Worm (Caenorhabditis elegans): ENCODE results near the gene ins-21.

The ins-21 gene

ce11 chrIII:10060573-10060972 lies 37.0 kb downstream of the ins-21 start, which contains the start of gene T16G12.13:
TSS of gene T16G12.13 (plus strand) at chrIII:10060865.
- no peak for TF ChIP-seq unc-98 (GFP tag; IDR thresholded peaks at IDR 0.05)
- no peak for TF ChIP-seq nhr-11 (tag; optimal IDR thresholded peaks at IDR 0.05)
- TF ChIP-seq blmp-1 (tag; optimal IDR thresholded peaks at IDR 0.05): no peak
- no peak for TF ChIP-seq mef-2 (tag; optimal IDR thresholded peaks at IDR 0.05)
- no peak for TF ChIP-seq grh-1 (GFP tag; IDR thresholded peaks at IDR 0.05)
- TF ChIP-seq fkh-10 (GFP tag; optimal IDR thresholded peaks at IDR 0.05): no peak
- no peak for TF ChIP-seq ceh-88 (GFP tag; IDR thresholded peaks at IDR 0.05)
- no peak for TF ChIP-seq ceh-8 (GFP tag; optimal IDR thresholded peaks at IDR 0.05)
- TF ChIP-seq ceh-90 (tag; optimal IDR thresholded peaks at IDR 0.05): no peak

- TF ChIP-seq unc-30 (tag; optimal IDR thresholded peaks at IDR 0.05) (no peak), unc-86 (tag; optimal IDR thresholded peaks at IDR 0.05) (peak; percentile 60), lin-13 (GFP tag; optimal IDR thresholded peaks at IDR 0.05) (peak; percentile 25), egl-27 (tag; optimal IDR thresholded peaks at IDR 0.05) (no peak), ama-1 (optimal IDR thresholded peaks at IDR 0.05) (no peak), skn-1 (tag; optimal IDR thresholded peaks at IDR 0.05) (peak; percentile 13), elt-2 (tag; optimal IDR thresholded peaks at IDR 0.05) (peak; percentile 37), ceh-8 (GFP tag; optimal IDR thresholded peaks at IDR 0.05) (peak; percentile 30), dpl-1 (GFP tag; optimal IDR thresholded peaks at IDR 0.05) (peak; percentile 22 to 56 (median 55)), blmp-1 (tag; optimal IDR thresholded peaks at IDR 0.05) (no peak), swsn-7 (tag; optimal IDR thresholded peaks at IDR 0.05) (peak; percentile 69), C04F5.9 (tag; optimal IDR thresholded peaks at IDR 0.05) (peak; percentile 81), jun-1 (tag; optimal IDR thresholded peaks at IDR 0.05) (no peak), ets-5 (GFP tag; IDR thresholded peaks at IDR 0.05) (no peak), fkh-10 (GFP tag; optimal IDR thresholded peaks at IDR 0.05) (no peak), nhr-90 (tag; optimal IDR thresholded peaks at IDR 0.05; ENCODE audit: poor library complexity) (peak; percentile 87), lir-3 (tag; optimal IDR thresholded peaks at IDR 0.05; ENCODE audit: poor library complexity) (peak; percentile 92), nhr-20 (tag; optimal IDR thresholded peaks at IDR 0.05) (peak; percentile 75), mab-9 (GFP tag; IDR thresholded peaks at IDR 0.05) (no peak), unc-98 (GFP tag; IDR thresholded peaks at IDR 0.05) (peak; percentile 54; the same call in 1 of the 2 replicates), pqm-1 (tag; optimal IDR thresholded peaks at IDR 0.05) (no peak), ztf-11 (tag; optimal IDR thresholded peaks at IDR 0.05) (peak in 1 of 2 experiments; percentile 89), elt-3 (tag; optimal IDR thresholded peaks at IDR 0.05) (no peak), sup-37 (GFP tag; optimal IDR thresholded peaks at IDR 0.05) (peak; percentile 36), sptf-1 (tag; optimal IDR thresholded peaks at IDR 0.05) (no peak), nhr-237 (tag; optimal IDR thresholded peaks at IDR 0.05) (no peak), nhr-47 (tag; optimal IDR thresholded peaks at IDR 0.05) (peak; percentile 80), ztf-4 (tag; optimal IDR thresholded peaks at IDR 0.05) (no peak), pag-3 (tag; optimal IDR thresholded peaks at IDR 0.05; ENCODE audit: borderline replicate concordance, insufficient read depth) (no peak), nhr-71 (tag; optimal IDR thresholded peaks at IDR 0.05) (no peak), snu-23 (GFP tag; optimal IDR thresholded peaks at IDR 0.05) (no peak), fkh-8 (tag; optimal IDR thresholded peaks at IDR 0.05) (peak; percentile 40), ceh-63 (GFP tag; optimal IDR thresholded peaks at IDR 0.05) (no peak), C16A3.4 (tag; optimal IDR thresholded peaks at IDR 0.05) (peak; percentile 1), irx-1 (tag; optimal IDR thresholded peaks at IDR 0.05) (peak; percentile 90), nhr-77 (tag; optimal IDR thresholded peaks at IDR 0.05) (peak; percentile 21), dsc-1 (tag; optimal IDR thresholded peaks at IDR 0.05) (peak; percentile 79), sox-4 (tag; optimal IDR thresholded peaks at IDR 0.05) (peak; percentile 82), hlh-4 (tag; optimal IDR thresholded peaks at IDR 0.05) (no peak), mef-2 (tag; optimal IDR thresholded peaks at IDR 0.05) (no peak), hlh-17 (GFP tag; optimal IDR thresholded peaks at IDR 0.05; ENCODE audit: borderline replicate concordance) (no peak), nhr-11 (tag; optimal IDR thresholded peaks at IDR 0.05) (no peak), hpl-2 (GFP tag; optimal IDR thresholded peaks at IDR 0.05) (no peak), unc-130 (tag; optimal IDR thresholded peaks at IDR 0.05) (no peak), nhr-84 (tag; optimal IDR thresholded peaks at IDR 0.05) (no peak), lsy-2 (tag; optimal IDR thresholded peaks at IDR 0.05) (peak in 1 of 2 experiments; percentile 71), tlp-1 (tag; optimal IDR thresholded peaks at IDR 0.05) (no peak)
Observed at ce11 chrIII:10064140-10064539, 40.6 kb downstream of the ins-21 start, which contains the start of gene ekl-6. TSS of gene ekl-6 (plus strand) at chrIII:10064404.
